Worm (Caenorhabditis elegans): ENCODE results near the gene fipr-9.

DNA sequence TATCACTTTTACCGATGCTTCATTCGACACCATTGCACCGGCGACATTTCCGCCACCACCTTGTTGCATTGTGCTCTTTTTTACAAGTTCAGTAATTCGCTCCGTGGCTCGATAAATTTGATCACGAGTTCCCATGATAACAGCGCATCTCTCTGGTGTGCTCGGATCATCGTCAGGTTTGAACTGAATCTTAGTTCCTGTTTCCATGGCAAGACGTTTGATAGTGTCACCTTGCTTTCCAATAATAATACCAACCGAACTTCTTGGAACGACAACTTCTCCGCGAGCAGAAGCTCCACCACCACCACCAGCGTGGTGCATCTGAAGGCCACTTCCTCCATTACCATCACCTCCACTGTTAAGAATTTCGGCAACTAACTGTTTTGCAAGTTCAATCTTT is 15.7 kb downstream of the fipr-9 start:
- TF ChIP-seq ceh-82 (tag; optimal IDR thresholded peaks at IDR 0.05) (no peak), lsy-2 (tag; optimal IDR thresholded peaks at IDR 0.05) (no peak), egl-27 (tag; optimal IDR thresholded peaks at IDR 0.05) (no peak), nhr-76 (tag; optimal IDR thresholded peaks at IDR 0.05) (no peak), snpc-4 (tag; optimal IDR thresholded peaks at IDR 0.05) (no peak), mab-9 (GFP tag; IDR thresholded peaks at IDR 0.05) (no peak)

Measured in whole organism, L1 larva.